Fruit fly (Drosophila melanogaster) whole organism, embryonic: Measurements from ENCODE around the gene mRpL35.

Source experiments
- CG1233 ChIP-seq: fragments of 200-800 bp; sonication (Bioruptor generic); optimal IDR thresholded peaks from 4 replicates; lab custom pipeline; 2018; ENCODE audit warnings: missing biosample characterization, mild to moderate bottlenecking, missing genetic modification characterization
- CG2116 ChIP-seq: fragments of 200-800 bp; sonication (Bioruptor generic); optimal IDR thresholded peaks from 3 replicates; lab custom pipeline; 2018; ENCODE audit warnings: missing biosample characterization, mild to moderate bottlenecking, missing genetic modification characterization
- CG3847 ChIP-seq: fragments of 200-800 bp; sonication (Bioruptor generic); IDR thresholded peaks from 2 replicates; pipeline ENCODE4 v1.3.6; 2022; ENCODE audit warnings: missing biosample characterization, missing genetic modification characterization
- Drgx ChIP-seq: fragments of 200-800 bp; sonication (Bioruptor generic); IDR thresholded peaks from 2 replicates; pipeline ENCODE4 v1.3.6; 2022; ENCODE audit warnings: missing biosample characterization, missing genetic modification characterization
- Nf-YB ChIP-seq: fragments of 200-800 bp; sonication (Bioruptor generic); optimal IDR thresholded peaks from 3 replicates; lab custom pipeline; 2019; ENCODE audit warnings: missing biosample characterization, mild to moderate bottlenecking, missing genetic modification characterization, moderate library complexity
- Oli ChIP-seq: fragments of 200-800 bp; sonication (Bioruptor generic); optimal IDR thresholded peaks from 2 replicates; lab custom pipeline; 2018; ENCODE audit warnings: missing biosample characterization, mild to moderate bottlenecking, missing genetic modification characterization, moderate library complexity
- btn ChIP-seq: fragments of 200-800 bp; sonication (Bioruptor generic); optimal IDR thresholded peaks from 2 replicates; lab custom pipeline; 2016; ENCODE audit warnings: missing biosample characterization, missing genetic modification characterization
- ken ChIP-seq: fragments of 200-800 bp; sonication (Bioruptor generic); IDR thresholded peaks from 3 replicates; pipeline ENCODE4 v1.3.6; 2022; ENCODE audit warnings: missing biosample characterization, missing genetic modification characterization

dm6 chr3R:21998877-21999276 lies 24.4 kb upstream of the mRpL35 start:
- TF ChIP-seq CG1233 (GFP tag; lab: Kevin White, UChicago) = no peak
- no peak for TF ChIP-seq ken
- no peak for TF ChIP-seq Drgx (GFP tag; lab: Robert Waterston, UW)
- TF ChIP-seq CG2116 (GFP tag; lab: Kevin White, UChicago) = no peak
- TF ChIP-seq Nf-YB (GFP tag; lab: Kevin White, UChicago) = no peak
- TF ChIP-seq Oli (tag; lab: Kevin White, UChicago) = no peak
- TF ChIP-seq btn = no peak
- no peak for TF ChIP-seq CG3847 (GFP tag; lab: Robert Waterston, UW)
